Worm (Caenorhabditis elegans): ENCODE measurements around the gene K02D10.8.

The K02D10.8 gene

ce11 chrIII:8766467-8766866 is 19.7 kb upstream of the K02D10.8 start:
- TF ChIP-seq unc-130 (GFP tag; optimal IDR thresholded peaks at IDR 0.05) = no peak
- TF ChIP-seq aha-1 (tag) = peak; percentile 94

- TF ChIP-seq nhr-111 (GFP tag; optimal IDR thresholded peaks at IDR 0.05) (no peak), dpl-1 (GFP tag; optimal IDR thresholded peaks at IDR 0.05) (no peak), aha-1 (tag) (peak; percentile 85), hlh-30 (tag; optimal IDR thresholded peaks at IDR 0.05; ENCODE audit: insufficient read depth) (peak; percentile 24), unc-62 (GFP tag; optimal IDR thresholded peaks at IDR 0.05 in 1 of 2) (peak in 1 of 2 experiments; percentile 83), unc-62 (tag; optimal IDR thresholded peaks at IDR 0.05) (no peak), T20F7.1 (GFP tag; optimal IDR thresholded peaks at IDR 0.05) (no peak), madf-9 (GFP tag; conservative IDR thresholded peaks at IDR 0.05) (no peak), F44E2.7 (GFP tag; IDR thresholded peaks at IDR 0.05) (no peak), snpc-1.2 (GFP tag; IDR thresholded peaks at IDR 0.05) (no peak), mxl-3 (GFP tag; optimal IDR thresholded peaks at IDR 0.05) (peak; percentile 38)
These were observed 18.8 kb upstream of the K02D10.8 start, which contains the start of gene mig-22 for ce11 chrIII:8767292-8767829. Gene mig-22 (minus strand): TSS chrIII:8767342.

DNA sequence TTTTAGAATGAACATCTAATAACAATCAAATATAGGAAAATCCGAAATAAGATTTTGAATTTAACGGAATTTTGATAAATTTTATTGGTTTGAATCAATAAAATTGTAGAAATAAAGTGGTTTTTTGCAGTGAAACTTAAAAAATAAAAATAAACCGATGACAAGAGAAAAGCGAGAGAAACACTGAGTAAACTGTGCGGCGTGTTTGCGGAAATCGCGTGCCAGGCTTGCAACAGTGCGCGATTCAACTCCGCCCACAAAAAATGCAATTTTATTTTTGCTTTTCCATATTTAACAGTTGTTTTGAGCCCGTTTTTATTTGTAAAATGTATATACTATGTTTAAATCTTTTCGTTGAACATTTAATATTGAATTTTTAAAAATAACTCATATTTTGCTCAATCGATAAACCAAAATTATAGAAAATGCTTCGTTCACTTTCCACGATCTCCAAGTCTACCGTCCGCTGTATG is 18.3 kb upstream of the K02D10.8 start, which contains the start of gene mtss-1:
Gene mtss-1 (plus strand): TSS at position 423 of the 473 bp plus-strand sequence.
- TF ChIP-seq ztf-11 (tag; optimal IDR thresholded peaks at IDR 0.05) (no peak), madf-5 (GFP tag; IDR thresholded peaks at IDR 0.05) (no peak), ceh-28 (tag; optimal IDR thresholded peaks at IDR 0.05) (no peak), unc-130 (GFP tag; optimal IDR thresholded peaks at IDR 0.05) (peak; percentile 72), Y5F2A.4 (GFP tag; optimal IDR thresholded peaks at IDR 0.05) (no peak), lin-38 (GFP tag; IDR thresholded peaks at IDR 0.05) (peak; percentile 67), nhr-111 (GFP tag; optimal IDR thresholded peaks at IDR 0.05) (no peak), nhr-77 (tag; optimal IDR thresholded peaks at IDR 0.05) (no peak), fos-1 (tag; optimal IDR thresholded peaks at IDR 0.05) (no peak), hlh-30 (tag; optimal IDR thresholded peaks at IDR 0.05; ENCODE audit: insufficient read depth) (peak; percentile 50), Y75B8A.6 (GFP tag; IDR thresholded peaks at IDR 0.05) (no peak), nhr-237 (tag; optimal IDR thresholded peaks at IDR 0.05) (no peak), snpc-4 (tag; optimal IDR thresholded peaks at IDR 0.05) (no peak), T20F7.1 (GFP tag; optimal IDR thresholded peaks at IDR 0.05) (peak; percentile 42), F26F4.8 (GFP tag; conservative IDR thresholded peaks at IDR 0.05) (no peak), fkh-10 (GFP tag; optimal IDR thresholded peaks at IDR 0.05) (no peak), ceh-32 (tag; optimal IDR thresholded peaks at IDR 0.05; ENCODE audit: poor library complexity) (no peak), tra-1 (GFP tag; IDR thresholded peaks at IDR 0.05) (no peak), lir-3 (tag; optimal IDR thresholded peaks at IDR 0.05) (no peak), zip-2 (tag; optimal IDR thresholded peaks at IDR 0.05) (no peak), egl-27 (tag; optimal IDR thresholded peaks at IDR 0.05) (no peak), lin-1 (GFP tag; IDR thresholded peaks at IDR 0.05) (no peak), rbr-2 (tag; optimal IDR thresholded peaks at IDR 0.05) (peak; percentile 26), saeg-2 (GFP tag; IDR thresholded peaks at IDR 0.05) (no peak), ceh-62 (tag; optimal IDR thresholded peaks at IDR 0.05) (no peak), dmd-6 (GFP tag; IDR thresholded peaks at IDR 0.05) (no peak), nhr-102 (tag; optimal IDR thresholded peaks at IDR 0.05) (peak; percentile 43), ceh-82 (tag; optimal IDR thresholded peaks at IDR 0.05) (no peak), ces-1 (GFP tag; optimal IDR thresholded peaks at IDR 0.05) (no peak), ctbp-1 (GFP tag; IDR thresholded peaks at IDR 0.05) (no peak), hif-1 (tag; optimal IDR thresholded peaks at IDR 0.05) (peak in 1 of 2 experiments; percentile 34), Y105C5A.15 (GFP tag; IDR thresholded peaks at IDR 0.05) (no peak), mdl-1 (tag; optimal IDR thresholded peaks at IDR 0.05) (no peak), egl-43 (GFP tag; IDR thresholded peaks at IDR 0.05) (no peak), mxl-3 (GFP tag; optimal IDR thresholded peaks at IDR 0.05) (peak; percentile 13), F10B5.3 (tag; optimal IDR thresholded peaks at IDR 0.05) (no peak), madf-9 (GFP tag; conservative IDR thresholded peaks at IDR 0.05) (no peak), zip-11 (GFP tag; IDR thresholded peaks at IDR 0.05) (no peak), hmg-1.1 (GFP tag; IDR thresholded peaks at IDR 0.05) (peak; percentile 65), nhr-48 (tag; optimal IDR thresholded peaks at IDR 0.05) (peak; percentile 21), nhr-6 (tag; optimal IDR thresholded peaks at IDR 0.05) (peak; percentile 11)

All from whole organism, L4 larva.